Worm (Caenorhabditis elegans) whole organism, mixed stage, embryonic: Measurements from ENCODE around the gene nhr-114.
A peak's percentile ranks its signal among the peaks of the same experiment; 100 is the strongest.

ENCODE experiments used
- M03D4.4 ChIP-seq: sonication (generic microtip); optimal IDR thresholded peaks from 2 replicates; lab custom pipeline; 2017; ENCODE audit warnings: mild to moderate bottlenecking, missing genetic modification characterization, missing compliant biosample characterization
- bed-3 ChIP-seq: fragments of 200-800 bp; sonication (Bioruptor generic); optimal IDR thresholded peaks from 3 replicates; lab custom pipeline; 2018; ENCODE audit warnings: mild to moderate bottlenecking, missing genetic modification characterization, moderate library complexity, missing compliant biosample characterization
- blmp-1 ChIP-seq: fragments of 150-350 bp; optimal IDR thresholded peaks from 2 replicates; lab custom pipeline; 2014; ENCODE audit warnings: missing biosample characterization, missing genetic modification characterization
- ceh-39 ChIP-seq: fragments of 150-350 bp; optimal IDR thresholded peaks from 2 replicates; lab custom pipeline; 2014; ENCODE audit warnings: missing biosample characterization, missing genetic modification characterization
- ceh-43 ChIP-seq: fragments of 200-800 bp; sonication (Bioruptor generic); optimal IDR thresholded peaks from 2 replicates; lab custom pipeline; 2018; ENCODE audit warnings: mild to moderate bottlenecking, missing genetic modification characterization, moderate library complexity, missing compliant biosample characterization
- ceh-83 ChIP-seq: fragments of 200-800 bp; sonication (Bioruptor generic); optimal IDR thresholded peaks from 2 replicates; lab custom pipeline; 2018; ENCODE audit warnings: mild to moderate bottlenecking, missing genetic modification characterization, missing compliant biosample characterization
- cnd-1 ChIP-seq: fragments of 200-800 bp; sonication (Bioruptor generic); optimal IDR thresholded peaks from 2 replicates; lab custom pipeline; 2018; ENCODE audit warnings: mild to moderate bottlenecking, missing genetic modification characterization, missing compliant biosample characterization
- drap-1 ChIP-seq: fragments of 200-800 bp; sonication (Bioruptor generic); optimal IDR thresholded peaks from 3 replicates; lab custom pipeline; 2018; ENCODE audit warnings: mild to moderate bottlenecking, missing genetic modification characterization, missing compliant biosample characterization
- elt-1 ChIP-seq: sonication (generic microtip); optimal IDR thresholded peaks from 2 replicates; lab custom pipeline; 2017; ENCODE audit warnings: missing genetic modification characterization, mild to moderate bottlenecking, missing compliant biosample characterization, antibody characterized with exemption, moderate library complexity, borderline replicate concordance; ENCODE audit not compliant: insufficient read depth
- hlh-1 ChIP-seq: fragments of 150-350 bp; optimal IDR thresholded peaks from 2 replicates; lab custom pipeline; 2014; ENCODE audit warnings: missing biosample characterization, missing genetic modification reagents, missing genetic modification characterization
- lin-13 ChIP-seq: fragments of 150-350 bp; optimal IDR thresholded peaks from 2 replicates; lab custom pipeline; 2014; ENCODE audit warnings: missing biosample characterization, missing genetic modification characterization
- lin-32 ChIP-seq: fragments of 200-800 bp; sonication (Bioruptor generic); optimal IDR thresholded peaks from 2 replicates; lab custom pipeline; 2018; ENCODE audit warnings: mild to moderate bottlenecking, missing genetic modification characterization, missing compliant biosample characterization
- lsy-2 ChIP-seq: fragments of 150-350 bp; optimal IDR thresholded peaks from 2 replicates; lab custom pipeline; 2014; ENCODE audit warnings: missing biosample characterization, missing genetic modification characterization
- mab-5 ChIP-seq: fragments of 150-350 bp; optimal IDR thresholded peaks from 2 replicates; lab custom pipeline; 2014; ENCODE audit warnings: missing biosample characterization, missing genetic modification characterization
- mls-2 ChIP-seq: sonication (generic microtip); optimal IDR thresholded peaks from 2 replicates; lab custom pipeline; 2016; ENCODE audit warnings: mild to moderate bottlenecking, missing genetic modification characterization, moderate library complexity, missing compliant biosample characterization
- nhr-12 ChIP-seq: fragments of 150-350 bp; optimal IDR thresholded peaks from 2 replicates; lab custom pipeline; 2014; ENCODE audit warnings: missing biosample characterization, missing genetic modification characterization
- nhr-2 ChIP-seq: fragments of 150-350 bp; optimal IDR thresholded peaks from 2 replicates; lab custom pipeline; 2014; ENCODE audit warnings: missing biosample characterization, missing genetic modification characterization
- nhr-237 ChIP-seq: fragments of 150-350 bp; optimal IDR thresholded peaks from 2 replicates; lab custom pipeline; 2014; ENCODE audit warnings: missing biosample characterization, missing genetic modification characterization
- nhr-28 ChIP-seq: fragments of 150-350 bp; optimal IDR thresholded peaks from 2 replicates; lab custom pipeline; 2014; ENCODE audit warnings: missing biosample characterization, missing genetic modification characterization
- nhr-76 ChIP-seq: sonication (generic microtip); optimal IDR thresholded peaks from 2 replicates; lab custom pipeline; 2017; ENCODE audit warnings: missing biosample characterization, missing genetic modification characterization
- pha-4 ChIP-seq: fragments of 150-350 bp; optimal IDR thresholded peaks from 2 replicates; lab custom pipeline; 2018; ENCODE audit warnings: missing biosample characterization, missing genetic modification reagents, missing genetic modification characterization
- snpc-4 ChIP-seq: fragments of 150-350 bp; optimal IDR thresholded peaks from 2 replicates; lab custom pipeline; 2014; ENCODE audit warnings: missing biosample characterization, missing genetic modification characterization
- sptf-1 ChIP-seq: sonication (generic microtip); optimal IDR thresholded peaks from 2 replicates; lab custom pipeline; 2017; ENCODE audit warnings: mild to moderate bottlenecking, missing genetic modification characterization, moderate library complexity, missing compliant biosample characterization
- tbx-8 ChIP-seq: fragments of 200-800 bp; sonication (Bioruptor generic); optimal IDR thresholded peaks from 2 replicates; lab custom pipeline; 2018; ENCODE audit warnings: mild to moderate bottlenecking, missing genetic modification characterization, moderate library complexity, missing compliant biosample characterization
- unc-39 ChIP-seq: fragments of 150-350 bp; optimal IDR thresholded peaks from 2 replicates; lab custom pipeline; 2014; ENCODE audit warnings: missing biosample characterization, missing genetic modification characterization
- unc-62 ChIP-seq: fragments of 150-350 bp; optimal IDR thresholded peaks from 2 replicates; lab custom pipeline; 2014; ENCODE audit warnings: missing biosample characterization, missing genetic modification reagents, missing genetic modification characterization
- zip-8 ChIP-seq: fragments of 150-350 bp; optimal IDR thresholded peaks from 2 replicates; lab custom pipeline; 2014; ENCODE audit warnings: missing biosample characterization, missing genetic modification characterization
- ztf-11 ChIP-seq: fragments of 150-350 bp; optimal IDR thresholded peaks from 2 replicates; lab custom pipeline; 2014; ENCODE audit warnings: missing biosample characterization, missing genetic modification characterization

Gene nhr-114

DNA sequence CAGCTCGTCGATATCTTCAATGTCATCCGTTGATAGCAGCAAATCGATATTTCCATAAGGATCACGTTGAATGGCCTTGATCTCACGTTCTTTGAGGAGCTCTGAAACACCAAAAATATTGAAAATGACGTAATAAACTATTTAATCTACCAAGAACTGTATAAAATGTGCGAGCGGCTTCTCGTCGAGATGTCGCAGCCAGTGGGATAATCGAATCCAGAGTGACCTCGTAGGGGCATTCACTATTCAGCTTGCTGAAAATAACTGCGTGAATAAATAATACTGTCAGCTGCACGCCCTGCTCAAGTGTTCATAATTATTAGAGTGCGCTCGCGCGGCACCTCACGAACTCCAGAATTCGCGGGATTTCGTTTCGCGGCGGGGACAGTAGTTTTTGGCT lies 16.9 kb upstream of the nhr-114 start, which contains the start of gene Y45G5AM.7:
TSS of gene Y45G5AM.7 (minus strand) at position 101 of the 400 bp plus-strand sequence.
- TF ChIP-seq zip-8 (tag; lab: Kevin White, UChicago) (peak; percentile 21), blmp-1 (tag; lab: Kevin White, UChicago) (no peak)
- TF ChIP-seq, all 35 proteins: peak for 1

DNA sequence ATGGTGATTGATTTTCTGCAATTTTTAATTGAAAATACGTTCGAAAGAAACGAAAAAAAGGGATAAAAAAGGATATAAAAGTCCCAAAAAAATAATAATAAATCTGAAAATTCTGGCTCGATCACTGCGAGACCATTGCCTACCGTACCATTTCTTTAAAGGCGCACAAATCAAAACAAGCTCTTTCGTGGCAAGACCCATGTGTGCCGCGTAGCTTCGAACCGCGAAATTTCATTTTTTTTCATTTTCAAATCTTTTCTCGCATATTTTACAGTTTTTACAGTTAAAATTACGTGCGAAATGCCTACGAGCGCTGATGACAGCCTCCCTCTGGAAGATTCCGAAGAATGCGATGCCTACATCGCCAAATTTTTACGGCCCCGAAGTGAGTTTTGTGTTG lies 11.4 kb upstream of the nhr-114 start, which contains the start of the genes coh-4 and pid-5:
TSS of gene coh-4 (minus strand) at position 17 of the 400 bp plus-strand sequence.
TSS of gene pid-5 (plus strand) at position 259 of the 400 bp plus-strand sequence.
- TF ChIP-seq lsy-2 (tag; lab: Kevin White, UChicago) (no peak), ztf-11 (tag; lab: Kevin White, UChicago) (no peak), ceh-39 (tag; lab: Kevin White, UChicago) (no peak), ceh-83 (GFP tag; lab: Kevin White, UChicago) (no peak), nhr-76 (tag; lab: Kevin White, UChicago) (no peak), hlh-1 (no peak), elt-1 (tag; lab: Kevin White, UChicago) (no peak), mls-2 (tag; lab: Kevin White, UChicago) (no peak), unc-39 (tag; lab: Kevin White, UChicago) (no peak), nhr-237 (no peak), cnd-1 (tag; lab: Kevin White, UChicago) (no peak), M03D4.4 (tag; lab: Kevin White, UChicago) (no peak), sptf-1 (tag; lab: Kevin White, UChicago) (no peak), nhr-28 (tag; lab: Kevin White, UChicago) (no peak), snpc-4 (tag; lab: Kevin White, UChicago) (no peak), zip-8 (tag; lab: Kevin White, UChicago) (no peak)
- TF ChIP-seq, all 35 proteins: peak for 0

ce11 chrV:4181272-4181671 lies 5.7 kb upstream of the nhr-114 start:
- TF ChIP-seq nhr-237 = no peak
- TF ChIP-seq, all 35 proteins: peak for 0

ce11 chrV:4181727-4182126 lies 5.3 kb upstream of the nhr-114 start:
- peak; percentile 45 for TF ChIP-seq cnd-1 (tag; lab: Kevin White, UChicago)
- no peak for TF ChIP-seq nhr-76 (tag; lab: Kevin White, UChicago)
- peak; percentile 20 for TF ChIP-seq lin-32 (GFP tag; lab: Kevin White, UChicago)
- peak; percentile 2 for TF ChIP-seq sptf-1 (tag; lab: Kevin White, UChicago)

ce11 chrV:4182546-4182945 lies 4.5 kb upstream of the nhr-114 start:
- no peak for TF ChIP-seq drap-1 (GFP tag; lab: Kevin White, UChicago)
- TF ChIP-seq blmp-1 (tag; lab: Kevin White, UChicago) = no peak
- TF ChIP-seq ztf-11 (tag; lab: Kevin White, UChicago) = no peak
- no peak for TF ChIP-seq unc-62 (GFP tag; lab: Kevin White, UChicago)
- no peak for TF ChIP-seq sptf-1 (tag; lab: Kevin White, UChicago)
- no peak for TF ChIP-seq tbx-8 (GFP tag; lab: Kevin White, UChicago)
- TF ChIP-seq mab-5 (tag; lab: Kevin White, UChicago) = no peak
- TF ChIP-seq nhr-12 (tag; lab: Kevin White, UChicago) = no peak
- no peak for TF ChIP-seq nhr-2 (tag; lab: Kevin White, UChicago)

- no peak for TF ChIP-seq sptf-1 (tag; lab: Kevin White, UChicago)
- no peak for TF ChIP-seq bed-3
- TF ChIP-seq lin-13 (tag; lab: Kevin White, UChicago) = no peak
- TF ChIP-seq ztf-11 (tag; lab: Kevin White, UChicago) = no peak
- no peak for TF ChIP-seq pha-4 (tag; lab: Kevin White, UChicago)
- no peak for TF ChIP-seq nhr-2 (tag; lab: Kevin White, UChicago)
- no peak for TF ChIP-seq elt-1 (tag; lab: Kevin White, UChicago)
- no peak for TF ChIP-seq snpc-4 (tag; lab: Kevin White, UChicago)
- TF ChIP-seq blmp-1 (tag; lab: Kevin White, UChicago) = no peak
- TF ChIP-seq nhr-237 = no peak
- TF ChIP-seq nhr-28 (tag; lab: Kevin White, UChicago) = no peak
- no peak for TF ChIP-seq mls-2 (tag; lab: Kevin White, UChicago)
- TF ChIP-seq ceh-43 (GFP tag; lab: Kevin White, UChicago) = no peak
- no peak for TF ChIP-seq tbx-8 (GFP tag; lab: Kevin White, UChicago)
Observed at ce11 chrV:4185885-4186284, 1.1 kb upstream of the nhr-114 start.
